Worm (Caenorhabditis elegans) whole organism, late embryonic: ENCODE results near the gene C03A7.2.

ENCODE experiments used
- elt-2 ChIP-seq: sonication (generic microtip); optimal IDR thresholded peaks from 2 replicates; lab custom pipeline; 2016; ENCODE audit warnings: missing genetic modification reagents, missing genetic modification characterization, missing compliant biosample characterization
- pag-3 ChIP-seq: sonication (generic microtip); optimal IDR thresholded peaks from 2 replicates; lab custom pipeline; 2016; ENCODE audit warnings: missing compliant biosample characterization, missing genetic modification characterization, borderline replicate concordance
- pax-1 ChIP-seq: fragments of 150-350 bp; optimal IDR thresholded peaks from 2 replicates; lab custom pipeline; 2014; ENCODE audit warnings: missing biosample characterization, missing genetic modification characterization

DNA sequence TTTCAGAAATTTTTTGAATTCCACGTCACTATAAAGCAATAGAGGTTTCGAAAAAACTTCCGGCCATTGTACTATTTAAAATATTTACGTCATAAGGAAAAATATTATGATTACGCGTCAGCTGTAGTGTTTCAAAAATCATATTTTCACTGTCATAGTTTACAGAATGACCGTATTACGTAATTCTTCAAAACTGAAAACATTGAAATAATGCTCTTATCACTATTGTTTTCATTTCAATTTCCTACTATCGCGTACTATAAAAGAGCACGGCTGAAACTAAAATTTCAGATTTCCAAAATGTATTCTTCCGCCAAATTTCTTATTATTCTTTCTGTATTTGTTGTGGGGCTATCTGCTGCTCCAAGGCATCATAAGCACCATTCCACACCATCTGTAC, 37.2 kb upstream of the C03A7.2 start, which contains the start of gene F14F9.2:
- TF ChIP-seq pax-1 (tag; lab: Kevin White, UChicago) (no peak), pag-3 (tag; lab: Kevin White, UChicago) (no peak), elt-2 (tag; lab: Kevin White, UChicago) (no peak)
